Fruit fly (Drosophila melanogaster) whole organism, prepupa: Measurements from ENCODE around the gene Mst87F.

Experiments
- Blimp-1 ChIP-seq: fragments of 200-800 bp; sonication (Bioruptor generic); optimal IDR thresholded peaks from 3 replicates; lab custom pipeline; 2017; ENCODE audit warnings: missing biosample characterization, missing genetic modification characterization, mild to moderate bottlenecking, moderate library complexity, missing genetic modification reagents
- CG10631 ChIP-seq: fragments of 200-800 bp; sonication (Bioruptor generic); optimal IDR thresholded peaks from 2 replicates; lab custom pipeline; 2016; ENCODE audit warnings: missing biosample characterization, missing genetic modification characterization
- CG10669 ChIP-seq: fragments of 200-800 bp; sonication (Bioruptor generic); optimal IDR thresholded peaks from 3 replicates; lab custom pipeline; 2018; ENCODE audit warnings: missing biosample characterization, mild to moderate bottlenecking, missing genetic modification characterization, moderate library complexity
- CG11762 ChIP-seq: fragments of 200-800 bp; sonication (Bioruptor generic); optimal IDR thresholded peaks from 3 replicates; lab custom pipeline; 2016; ENCODE audit warnings: missing biosample characterization, missing genetic modification characterization; ENCODE audit not compliant: insufficient read depth
- CG11902 ChIP-seq: fragments of 200-800 bp; sonication (Bioruptor generic); optimal IDR thresholded peaks from 3 replicates; lab custom pipeline; 2016; ENCODE audit warnings: missing biosample characterization, missing genetic modification characterization
- CG15336 ChIP-seq: fragments of 200-800 bp; sonication (Bioruptor generic); IDR thresholded peaks from 2 replicates; pipeline ENCODE4 v1.3.6; 2022; ENCODE audit warnings: missing biosample characterization, missing genetic modification characterization
- CG3032 ChIP-seq: fragments of 200-800 bp; optimal IDR thresholded peaks from 2 replicates; lab custom pipeline; 2019; ENCODE audit warnings: missing biosample characterization, mild to moderate bottlenecking, missing genetic modification characterization, moderate library complexity
- CG31627 ChIP-seq: fragments of 200-800 bp; sonication (Bioruptor generic); optimal IDR thresholded peaks from 3 replicates; lab custom pipeline; 2016; ENCODE audit warnings: missing biosample characterization, missing genetic modification characterization
- CG3919 ChIP-seq: fragments of 200-800 bp; sonication (Bioruptor generic); optimal IDR thresholded peaks from 3 replicates; lab custom pipeline; 2016; ENCODE audit warnings: missing biosample characterization, missing genetic modification characterization
- CG6163 ChIP-seq: fragments of 200-800 bp; sonication (Bioruptor generic); IDR thresholded peaks from 3 replicates; pipeline ENCODE4 v1.3.6; 2022; ENCODE audit warnings: missing biosample characterization, missing genetic modification characterization
- CG6276 ChIP-seq: fragments of 200-800 bp; sonication (Bioruptor generic); optimal IDR thresholded peaks from 2 replicates; lab custom pipeline; 2017; ENCODE audit warnings: missing biosample characterization, mild to moderate bottlenecking, missing genetic modification characterization
- CG6808 ChIP-seq: fragments of 200-800 bp; sonication (Bioruptor generic); optimal IDR thresholded peaks from 3 replicates; lab custom pipeline; 2017; ENCODE audit warnings: missing biosample characterization, missing genetic modification characterization, mild to moderate bottlenecking, moderate library complexity, missing genetic modification reagents
- CG6854 ChIP-seq: fragments of 200-800 bp; sonication (Bioruptor generic); optimal IDR thresholded peaks from 2 replicates; lab custom pipeline; 2017; ENCODE audit warnings: missing biosample characterization, mild to moderate bottlenecking, missing genetic modification characterization
- CG7368 ChIP-seq: fragments of 200-800 bp; sonication (Bioruptor generic); optimal IDR thresholded peaks from 3 replicates; lab custom pipeline; 2016; ENCODE audit warnings: missing biosample characterization, missing genetic modification characterization
- CG8632 ChIP-seq: fragments of 200-800 bp; sonication (Bioruptor generic); optimal IDR thresholded peaks from 3 replicates; lab custom pipeline; 2016; ENCODE audit warnings: missing biosample characterization, missing genetic modification characterization
- Eip75B ChIP-seq: fragments of 200-800 bp; sonication (Bioruptor generic); optimal IDR thresholded peaks from 3 replicates; lab custom pipeline; 2016; ENCODE audit warnings: missing biosample characterization, missing genetic modification characterization
- Eip78C ChIP-seq: fragments of 200-800 bp; sonication (Bioruptor generic); peaks from one replicate; lab custom pipeline; 2016; ENCODE audit warnings: missing biosample characterization, missing genetic modification characterization
- Eip93F ChIP-seq: fragments of 200-800 bp; sonication (Bioruptor generic); optimal IDR thresholded peaks from 2 replicates; lab custom pipeline; 2016; ENCODE audit warnings: missing biosample characterization, mild to moderate bottlenecking, missing genetic modification characterization
- Ets96B ChIP-seq: fragments of 200-800 bp; optimal IDR thresholded peaks from 2 replicates; lab custom pipeline; 2019; ENCODE audit warnings: missing biosample characterization, mild to moderate bottlenecking, missing genetic modification characterization, moderate library complexity
- Gug ChIP-seq: fragments of 200-800 bp; sonication (Bioruptor generic); IDR thresholded peaks from 2 replicates; pipeline ENCODE4 v1.3.6; 2022; ENCODE audit warnings: missing biosample characterization, missing genetic modification characterization
- Hr38 ChIP-seq: sonication (Bioruptor generic); optimal IDR thresholded peaks from 2 replicates; lab custom pipeline; 2016; ENCODE audit warnings: missing biosample characterization, missing genetic modification characterization
- Hr4 ChIP-seq: fragments of 200-800 bp; sonication (Bioruptor generic); optimal IDR thresholded peaks from 3 replicates; lab custom pipeline; 2016; ENCODE audit warnings: missing biosample characterization, missing genetic modification characterization
- Lpt ChIP-seq: fragments of 200-800 bp; sonication (Bioruptor generic); optimal IDR thresholded peaks from 3 replicates; lab custom pipeline; 2016; ENCODE audit warnings: missing biosample characterization, missing genetic modification characterization
- OdsH ChIP-seq: fragments of 200-800 bp; sonication (Bioruptor generic); optimal IDR thresholded peaks from 3 replicates; lab custom pipeline; 2016; ENCODE audit warnings: missing biosample characterization, missing genetic modification characterization
- Sox102F ChIP-seq: fragments of 200-800 bp; sonication (Bioruptor generic); optimal IDR thresholded peaks from 2 replicates; lab custom pipeline; 2016; ENCODE audit warnings: missing biosample characterization, mild to moderate bottlenecking, missing genetic modification characterization
- achi ChIP-seq: fragments of 200-800 bp; sonication (Bioruptor generic); optimal IDR thresholded peaks from 3 replicates; lab custom pipeline; 2016; ENCODE audit warnings: missing biosample characterization, missing genetic modification characterization
- acj6 ChIP-seq: fragments of 200-800 bp; sonication (Bioruptor generic); optimal IDR thresholded peaks from 3 replicates; lab custom pipeline; 2016; ENCODE audit warnings: missing biosample characterization, missing genetic modification characterization
- cyc ChIP-seq: fragments of 200-800 bp; sonication (Bioruptor generic); optimal IDR thresholded peaks from 3 replicates; lab custom pipeline; 2016; ENCODE audit warnings: missing biosample characterization, missing genetic modification characterization
- dsx ChIP-seq: fragments of 200-800 bp; optimal IDR thresholded peaks from 3 replicates; lab custom pipeline; 2019; ENCODE audit warnings: missing biosample characterization, mild to moderate bottlenecking, missing genetic modification characterization, moderate library complexity; ENCODE audit not compliant: poor library complexity, severe bottlenecking
- eg ChIP-seq: fragments of 200-800 bp; sonication (Bioruptor generic); IDR thresholded peaks from 3 replicates; pipeline ENCODE4 v1.3.6; 2022; ENCODE audit warnings: missing biosample characterization, missing genetic modification characterization
- esn ChIP-seq: fragments of 200-800 bp; sonication (Bioruptor generic); optimal IDR thresholded peaks from 2 replicates; lab custom pipeline; 2016; ENCODE audit warnings: missing biosample characterization, mild to moderate bottlenecking, missing genetic modification characterization, moderate library complexity
- fd85E ChIP-seq: fragments of 200-800 bp; sonication (Bioruptor generic); optimal IDR thresholded peaks from 3 replicates; lab custom pipeline; 2016; ENCODE audit warnings: missing biosample characterization, missing genetic modification characterization
- lz ChIP-seq: fragments of 200-800 bp; sonication (Bioruptor generic); optimal IDR thresholded peaks from 3 replicates; lab custom pipeline; 2016; ENCODE audit warnings: missing biosample characterization, missing genetic modification characterization
- net ChIP-seq: fragments of 200-800 bp; sonication (Bioruptor generic); optimal IDR thresholded peaks from 3 replicates; lab custom pipeline; 2016; ENCODE audit warnings: missing biosample characterization, missing genetic modification characterization
- pdm3 ChIP-seq: fragments of 200-800 bp; sonication (Bioruptor generic); optimal IDR thresholded peaks from 3 replicates; lab custom pipeline; 2016; ENCODE audit warnings: missing biosample characterization, missing genetic modification characterization
- salr ChIP-seq, 2 experiments: fragments of 200-800 bp; sonication (Bioruptor generic); optimal IDR thresholded peaks; 3 replicates each; lab custom pipeline; 2016 to 2018; ENCODE audit warnings: missing biosample characterization in 2 of 2, missing genetic modification characterization in 2 of 2, mild to moderate bottlenecking in 1 of 2
- spab ChIP-seq: fragments of 200-800 bp; sonication (Bioruptor generic); optimal IDR thresholded peaks from 2 replicates; lab custom pipeline; 2017; ENCODE audit warnings: missing biosample characterization, mild to moderate bottlenecking, missing genetic modification characterization, missing genetic modification reagents
- ss ChIP-seq, 2 experiments: fragments of 200-800 bp; sonication (Bioruptor generic); optimal IDR thresholded peaks; 2 replicates in 1 of 2; 3 replicates in 1 of 2; lab custom pipeline; 2017 to 2018; ENCODE audit warnings: mild to moderate bottlenecking in 2 of 2, missing biosample characterization in 2 of 2, missing genetic modification characterization in 2 of 2, moderate library complexity in 1 of 2
- svp ChIP-seq: fragments of 200-800 bp; sonication (Bioruptor generic); peaks from one replicate; lab custom pipeline; 2016; ENCODE audit warnings: missing biosample characterization, missing genetic modification characterization
- topi ChIP-seq: fragments of 200-800 bp; sonication (Bioruptor generic); optimal IDR thresholded peaks from 3 replicates; lab custom pipeline; 2016; ENCODE audit warnings: missing biosample characterization, missing genetic modification characterization
- vri ChIP-seq: fragments of 200-800 bp; sonication (Bioruptor generic); optimal IDR thresholded peaks from 3 replicates; lab custom pipeline; 2016; ENCODE audit warnings: missing biosample characterization, mild to moderate bottlenecking, missing genetic modification characterization

Mst87F gene

dm6 chr3R:13827953-13828922 lies at the start of gene Mst87F:
TSS of gene Mst87F (minus strand) at chr3R:13828008.
- peak; percentile 0 for TF ChIP-seq CG3919 (GFP tag; lab: Kevin White, UChicago)
- TF ChIP-seq Sox102F (GFP tag; lab: Kevin White, UChicago): no peak
- TF ChIP-seq CG6163 (GFP tag; lab: Robert Waterston, UW): peak; percentile 43; the same call in 1 of the 3 replicates
- TF ChIP-seq CG3032 (tag; lab: Kevin White, UChicago): peak; percentile 15
- peak; percentile 5 for TF ChIP-seq CG6276 (GFP tag; lab: Kevin White, UChicago)
- no peak for TF ChIP-seq esn (GFP tag; lab: Kevin White, UChicago)
- no peak for TF ChIP-seq CG8632 (GFP tag; lab: Kevin White, UChicago)
- TF ChIP-seq CG10669: no peak
- peak; percentile 43 for TF ChIP-seq vri
- TF ChIP-seq svp (GFP tag; lab: Kevin White, UChicago): peak; percentile 95
- TF ChIP-seq Eip75B (GFP tag; lab: Kevin White, UChicago): peak; percentile 22
- 0 out of 2 replicates have a peak, but pooled peaks have one; percentile 22 for TF ChIP-seq CG15336 (GFP tag; lab: Robert Waterston, UW)
- TF ChIP-seq ss (GFP tag; optimal IDR thresholded peaks at IDR 0.05; lab: Kevin White, UChicago): peak in 1 of 2 experiments; percentile 22
- TF ChIP-seq achi: peak; percentile 22
- TF ChIP-seq Eip93F: peak; percentile 31
- TF ChIP-seq topi: no peak
- peak; percentile 11 for TF ChIP-seq Hr4
- TF ChIP-seq Eip78C (GFP tag; lab: Kevin White, UChicago): peak; percentile 85
- TF ChIP-seq Lpt (GFP tag; lab: Kevin White, UChicago): no peak
- TF ChIP-seq spab (GFP tag; lab: Kevin White, UChicago): peak; percentile 4
- no peak for TF ChIP-seq Blimp-1 (GFP tag; lab: Kevin White, UChicago)
- peak; percentile 15 for TF ChIP-seq CG6808 (GFP tag; lab: Kevin White, UChicago)
- peak; percentile 1 for TF ChIP-seq net (GFP tag; lab: Kevin White, UChicago)

DNA sequence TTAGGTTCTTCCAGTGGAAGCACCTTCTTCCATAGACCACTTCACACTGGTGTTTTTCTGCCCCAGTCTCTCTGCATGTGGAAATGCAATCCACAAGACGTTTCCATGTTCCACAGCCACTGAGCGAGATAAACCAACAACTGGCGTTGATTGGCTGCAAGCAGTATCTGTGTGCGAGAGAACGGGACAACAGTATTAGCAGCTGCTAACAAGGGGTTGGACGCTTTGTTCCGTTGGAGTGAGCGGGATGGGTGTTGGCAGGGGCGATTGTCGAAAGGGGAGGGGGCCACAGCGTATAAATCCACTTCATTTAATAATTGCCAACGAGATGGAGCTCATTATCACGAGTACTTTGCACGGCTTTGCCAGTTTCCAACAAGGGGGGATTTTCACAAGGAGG lies 49.3 kb upstream of the Mst87F start:
- TF ChIP-seq CG6808 (GFP tag; lab: Kevin White, UChicago) (no peak), pdm3 (GFP tag; lab: Kevin White, UChicago) (no peak), CG3032 (tag; lab: Kevin White, UChicago) (no peak), salr (GFP tag; optimal IDR thresholded peaks at IDR 0.05; lab: Kevin White, UChicago) (no peak), Gug (GFP tag; lab: Robert Waterston, UW) (no peak), dsx (GFP tag; lab: Kevin White, UChicago) (peak; percentile 43), CG6163 (GFP tag; lab: Robert Waterston, UW) (peak; percentile 43; the same call in 1 of the 3 replicates), Eip78C (GFP tag; lab: Kevin White, UChicago) (peak; percentile 38), Eip93F (no peak), acj6 (GFP tag; lab: Kevin White, UChicago) (no peak), Hr38 (GFP tag; lab: Kevin White, UChicago) (no peak), eg (peak; percentile 24; the same call in 1 of the 3 replicates)

DNA sequence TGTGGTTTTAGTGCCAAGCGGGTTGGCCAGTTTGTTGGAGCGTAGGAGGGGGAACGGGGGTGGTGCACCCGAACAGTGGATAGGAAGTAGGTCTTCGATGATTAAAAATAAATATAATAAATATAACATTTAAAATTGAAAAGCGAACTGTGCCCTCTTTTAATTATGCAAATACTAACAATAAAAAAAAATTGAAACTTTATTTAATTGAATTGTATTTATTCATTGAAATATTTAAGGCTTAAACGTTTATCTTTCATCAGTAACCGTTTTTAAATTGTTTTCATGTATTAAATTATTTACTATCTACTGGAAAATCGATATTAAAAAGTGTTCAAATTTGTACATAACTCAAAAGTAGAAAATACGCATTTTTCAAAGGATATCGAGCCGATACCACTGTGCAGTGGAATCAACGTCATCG lies 47.6 kb upstream of the Mst87F start:
- TF ChIP-seq CG7368 (GFP tag; lab: Kevin White, UChicago) (no peak), spab (GFP tag; lab: Kevin White, UChicago) (peak; percentile 30), CG11762 (GFP tag; lab: Kevin White, UChicago) (peak; percentile 18), pdm3 (GFP tag; lab: Kevin White, UChicago) (no peak), eg (no peak; the same call in 2 of the 3 replicates), cyc (GFP tag; lab: Kevin White, UChicago) (no peak), dsx (GFP tag; lab: Kevin White, UChicago) (peak; percentile 5), topi (peak; percentile 19), CG15336 (GFP tag; lab: Robert Waterston, UW) (no peak), CG3919 (GFP tag; lab: Kevin White, UChicago) (peak; percentile 57), CG6854 (GFP tag; lab: Kevin White, UChicago) (no peak), fd85E (GFP tag; lab: Kevin White, UChicago) (no peak), Lpt (GFP tag; lab: Kevin White, UChicago) (no peak), Eip75B (GFP tag; lab: Kevin White, UChicago) (no peak), svp (GFP tag; lab: Kevin White, UChicago) (peak; percentile 73), Sox102F (GFP tag; lab: Kevin White, UChicago) (no peak), CG31627 (GFP tag; lab: Kevin White, UChicago) (no peak), salr (GFP tag; optimal IDR thresholded peaks at IDR 0.05; lab: Kevin White, UChicago) (peak in 1 of 2 experiments; percentile 61), acj6 (GFP tag; lab: Kevin White, UChicago) (peak; percentile 28), Gug (GFP tag; lab: Robert Waterston, UW) (no peak), CG11902 (GFP tag; lab: Kevin White, UChicago) (no peak), Eip93F (no peak), CG10669 (peak; percentile 0), Hr4 (peak; percentile 26), lz (no peak), CG10631 (GFP tag; lab: Kevin White, UChicago) (peak; percentile 56), Ets96B (tag; lab: Kevin White, UChicago) (peak; percentile 62), OdsH (GFP tag; lab: Kevin White, UChicago) (peak; percentile 35)
